Worm (Caenorhabditis elegans): Measurements from ENCODE around the gene str-19.
"Not testable (repeated sequence)": the region's sequence is repeated elsewhere in the genome, so short reads cannot be mapped to it uniquely, and the experiment has no call there.

ce11 chrV:15748343-15748742 is 4.1 kb upstream of the str-19 start, which contains the start of gene T23D5.8:
- TF ChIP-seq pha-4 (tag; optimal IDR thresholded peaks at IDR 0.05); ztf-11 (tag; optimal IDR thresholded peaks at IDR 0.05); elt-3 (tag; optimal IDR thresholded peaks at IDR 0.05); mep-1 (tag; optimal IDR thresholded peaks at IDR 0.05); nhr-28 (tag; optimal IDR thresholded peaks at IDR 0.05); unc-62 (GFP tag; optimal IDR thresholded peaks at IDR 0.05); mls-2 (tag; optimal IDR thresholded peaks at IDR 0.05); nhr-237 (tag; optimal IDR thresholded peaks at IDR 0.05); tbx-8 (GFP tag; optimal IDR thresholded peaks at IDR 0.05); snpc-4 (tag; optimal IDR thresholded peaks at IDR 0.05); unc-39 (tag; optimal IDR thresholded peaks at IDR 0.05); lsy-2 (tag; optimal IDR thresholded peaks at IDR 0.05): not testable (repeated sequence)

Measured in whole organism, mixed stage, embryonic.